Fruit fly (Drosophila melanogaster): ENCODE measurements around the gene Hsp67Bc.

DNA sequence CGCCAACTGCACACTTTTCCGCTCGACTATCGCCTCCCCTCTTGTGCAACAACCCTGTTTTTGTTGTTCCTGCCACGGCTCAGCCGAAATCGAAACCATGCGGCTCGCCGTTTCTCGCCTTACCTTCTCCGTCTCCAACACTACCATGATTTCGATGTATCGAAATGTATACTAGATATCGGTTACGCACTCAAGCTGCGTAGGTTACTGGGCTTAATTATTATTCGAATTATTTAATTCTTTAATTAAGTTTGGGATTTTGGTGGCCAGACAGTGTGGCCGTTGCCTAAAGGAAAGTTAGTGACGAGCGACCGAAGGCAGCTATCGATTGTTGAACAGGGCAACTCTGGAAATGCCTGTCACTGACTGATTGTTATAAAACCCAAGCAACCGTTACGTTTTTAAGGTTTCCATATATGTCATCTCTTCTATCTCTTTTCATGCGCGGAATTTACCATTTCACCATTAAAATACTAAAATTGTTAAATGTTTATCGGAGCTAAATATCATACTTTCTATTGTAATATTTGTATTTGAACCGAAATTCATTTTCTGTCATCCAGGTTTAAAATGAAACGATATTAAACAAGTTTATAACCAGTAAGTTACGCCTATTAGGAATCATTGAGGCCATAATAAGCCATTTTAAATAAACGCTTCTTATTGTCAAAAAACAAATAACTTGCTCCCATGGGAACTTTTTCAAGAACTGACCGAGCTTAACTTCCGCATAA, 30.0 kb upstream of the Hsp67Bc start, which contains the start of gene eIF4E1:
- TF ChIP-seq CTCF (optimal IDR thresholded peaks at IDR 0.05) = peak in 1 of 2 experiments; percentile 12
- no peak for TF ChIP-seq CG8478 (optimal IDR thresholded peaks at IDR 0.05)

Data from S2 (cell line).